Worm (Caenorhabditis elegans) whole organism, L4 larva: ENCODE results near the gene cutl-12.

Experiments used
- ama-1 ChIP-seq: fragments of 150-350 bp; optimal IDR thresholded peaks from 2 replicates; lab custom pipeline; 2014; ENCODE audit warnings: inconsistent platforms, mixed read lengths
- ceh-82 ChIP-seq: sonication (generic microtip); optimal IDR thresholded peaks from 2 replicates; lab custom pipeline; 2017; ENCODE audit warnings: missing biosample characterization, missing genetic modification characterization
- fos-1 ChIP-seq: fragments of 150-350 bp; optimal IDR thresholded peaks from 2 replicates; lab custom pipeline; 2014; ENCODE audit warnings: missing biosample characterization, missing genetic modification characterization
- lir-3 ChIP-seq: sonication (generic microtip); optimal IDR thresholded peaks from 2 replicates; lab custom pipeline; 2016; ENCODE audit warnings: mild to moderate bottlenecking, missing genetic modification characterization, missing compliant biosample characterization
- madf-5 ChIP-seq, 2 experiments: fragments of 200-800 bp; sonication (Bioruptor generic); IDR thresholded peaks; 2 replicates each; pipeline ENCODE4 v1.3.6; 2022; ENCODE audit warnings: missing compliant biosample characterization in 2 of 2, missing genetic modification characterization in 2 of 2
- mdt-29 ChIP-seq: fragments of 200-800 bp; sonication (Bioruptor generic); IDR thresholded peaks from 2 replicates; pipeline ENCODE4 v1.3.6; 2022; ENCODE audit warnings: missing genetic modification reagents, missing genetic modification characterization, missing compliant biosample characterization
- nhr-28 ChIP-seq: fragments of 150-350 bp; optimal IDR thresholded peaks from 2 replicates; lab custom pipeline; 2014; ENCODE audit warnings: missing biosample characterization, missing genetic modification characterization
- nhr-42 ChIP-seq: fragments of 200-800 bp; sonication (Bioruptor generic); IDR thresholded peaks from 2 replicates; pipeline ENCODE4 v1.3.6; 2022; ENCODE audit warnings: missing genetic modification characterization, missing compliant biosample characterization
- nhr-76 ChIP-seq: fragments of 150-350 bp; optimal IDR thresholded peaks from 2 replicates; lab custom pipeline; 2014; ENCODE audit warnings: missing biosample characterization, missing genetic modification characterization
- snpc-4 ChIP-seq: fragments of 150-350 bp; optimal IDR thresholded peaks from 2 replicates; lab custom pipeline; 2014; ENCODE audit warnings: missing biosample characterization, missing genetic modification characterization
- tra-1 ChIP-seq: fragments of 200-800 bp; sonication (Bioruptor generic); IDR thresholded peaks from 2 replicates; pipeline ENCODE4 v1.3.6; 2022; ENCODE audit warnings: missing genetic modification reagents, missing genetic modification characterization, missing compliant biosample characterization
- unc-62 ChIP-seq, 3 experiments: fragments of 150-350 bp in 1 of 3; sonication (generic microtip); optimal IDR thresholded peaks in 2 of 3; peaks in 1 of 3; 1 replicate in 1 of 3; 2 replicates in 2 of 3; lab custom pipeline; 2014 to 2017; ENCODE audit warnings: missing biosample characterization in 3 of 3, missing genetic modification characterization in 3 of 3, missing genetic modification reagents in 3 of 3, missing genotype in 1 of 3

ce11 chrII:8610585-8610984 lies 23.7 kb downstream of the cutl-12 start:
- TF ChIP-seq fos-1 (tag; lab: Kevin White, UChicago) = no peak
- TF ChIP-seq lir-3 (tag; lab: Kevin White, UChicago) = no peak
- no peak for TF ChIP-seq nhr-76 (tag; lab: Kevin White, UChicago)
- TF ChIP-seq nhr-28 (tag; lab: Kevin White, UChicago) = no peak
- no peak for TF ChIP-seq madf-5 (GFP tag; IDR thresholded peaks at IDR 0.05; lab: Robert Waterston, UW)
- no peak for TF ChIP-seq tra-1
- TF ChIP-seq mdt-29 (GFP tag; lab: Robert Waterston, UW) = no peak
- TF ChIP-seq nhr-42 = no peak
- no peak for TF ChIP-seq unc-62 (GFP tag; optimal IDR thresholded peaks at IDR 0.05 in 1 of 2; lab: Kevin White, UChicago)
- TF ChIP-seq unc-62 (tag; optimal IDR thresholded peaks at IDR 0.05; lab: Kevin White, UChicago) = no peak
- TF ChIP-seq snpc-4 (tag; lab: Kevin White, UChicago) = no peak
- TF ChIP-seq ceh-82 = no peak
- TF ChIP-seq ama-1 (lab: Kevin White, UChicago) = no peak
